Worm (Caenorhabditis elegans): Measurements from ENCODE around the gene Y38F1A.2.

- no peak for TF ChIP-seq R02D3.7 (tag; optimal IDR thresholded peaks at IDR 0.05)
- no peak for TF ChIP-seq unc-39 (tag; optimal IDR thresholded peaks at IDR 0.05)
- no peak for TF ChIP-seq nhr-77 (tag; optimal IDR thresholded peaks at IDR 0.05)
- TF ChIP-seq ceh-82 (tag; optimal IDR thresholded peaks at IDR 0.05), result no peak
- TF ChIP-seq egl-27 (tag; optimal IDR thresholded peaks at IDR 0.05), result no peak
- no peak for TF ChIP-seq nhr-23 (tag; optimal IDR thresholded peaks at IDR 0.05)
- no peak for TF ChIP-seq elt-3 (tag; optimal IDR thresholded peaks at IDR 0.05)
- no peak for TF ChIP-seq eor-1 (tag; optimal IDR thresholded peaks at IDR 0.05)
- no peak for TF ChIP-seq unc-62 (GFP tag; optimal IDR thresholded peaks at IDR 0.05)
- no peak for TF ChIP-seq nhr-25 (tag; optimal IDR thresholded peaks at IDR 0.05)
- TF ChIP-seq aly-2 (tag; optimal IDR thresholded peaks at IDR 0.05), result no peak
Observed at ce11 chrII:12953297-12953696, 1.5 kb upstream of the Y38F1A.2 start.

Data from whole organism, L3 larva.